Fruit fly (Drosophila melanogaster) whole organism, embryonic: ENCODE results near the gene Glg1.

ENCODE experiments used
- ATbp ChIP-seq: fragments of 200-800 bp; sonication (Bioruptor generic); optimal IDR thresholded peaks from 2 replicates; lab custom pipeline; 2017; ENCODE audit warnings: missing biosample characterization, mild to moderate bottlenecking, missing genetic modification characterization, missing genetic modification reagents
- Adf1 ChIP-seq: fragments of 200-800 bp; sonication (Bioruptor generic); IDR thresholded peaks from 2 replicates; pipeline ENCODE4 v1.3.6; 2022; ENCODE audit warnings: missing biosample characterization, missing genetic modification characterization
- Awh ChIP-seq: fragments of 200-800 bp; sonication (Bioruptor generic); IDR thresholded peaks from 2 replicates; pipeline ENCODE4, ENCODE4 v1.3.6; 2022; ENCODE audit warnings: missing biosample characterization, missing genetic modification characterization
- Blimp-1 ChIP-seq: fragments of 200-800 bp; sonication (Bioruptor generic); optimal IDR thresholded peaks from 3 replicates; lab custom pipeline; 2018; ENCODE audit warnings: missing biosample characterization, missing genetic modification characterization, mild to moderate bottlenecking, moderate library complexity, missing genetic modification reagents
- CG11723 ChIP-seq: fragments of 200-800 bp; sonication (Bioruptor generic); optimal IDR thresholded peaks from 2 replicates; lab custom pipeline; 2017; ENCODE audit warnings: missing biosample characterization, mild to moderate bottlenecking, missing genetic modification characterization
- CG12299 ChIP-seq: fragments of 200-800 bp; sonication (Bioruptor generic); optimal IDR thresholded peaks from 2 replicates; lab custom pipeline; 2018; ENCODE audit warnings: missing biosample characterization, mild to moderate bottlenecking, missing genetic modification characterization
- CG12744 ChIP-seq: fragments of 200-800 bp; sonication (Bioruptor generic); optimal IDR thresholded peaks from 2 replicates; lab custom pipeline; 2016; ENCODE audit warnings: missing biosample characterization, missing genetic modification characterization
- CG15479 ChIP-seq: fragments of 200-800 bp; sonication (Bioruptor generic); optimal IDR thresholded peaks from 3 replicates; lab custom pipeline; 2019; ENCODE audit warnings: missing biosample characterization, mild to moderate bottlenecking, missing genetic modification characterization, moderate library complexity
- CG1792 ChIP-seq: fragments of 200-800 bp; sonication (Bioruptor generic); optimal IDR thresholded peaks from 2 replicates; lab custom pipeline; 2016; ENCODE audit warnings: missing biosample characterization, missing genetic modification characterization
- CG30431 ChIP-seq: fragments of 200-800 bp; sonication (Bioruptor generic); optimal IDR thresholded peaks from 2 replicates; lab custom pipeline; 2017; ENCODE audit warnings: missing biosample characterization, missing genetic modification characterization
- CG31441 ChIP-seq: fragments of 200-800 bp; sonication (Bioruptor generic); IDR thresholded peaks from 2 replicates; pipeline ENCODE4 v1.3.6; 2022; ENCODE audit warnings: missing biosample characterization, missing genetic modification characterization
- CG34224 ChIP-seq: fragments of 200-800 bp; sonication (Bioruptor generic); IDR thresholded peaks from 3 replicates; pipeline ENCODE4 v1.3.6; 2022; ENCODE audit warnings: missing biosample characterization, missing genetic modification characterization; ENCODE audit not compliant: partially characterized antibody
- CG42726 ChIP-seq: fragments of 200-800 bp; sonication (Bioruptor generic); IDR thresholded peaks from 2 replicates; pipeline ENCODE4 v1.3.6; 2022; ENCODE audit warnings: missing biosample characterization, missing genetic modification characterization; ENCODE audit not compliant: partially characterized antibody
- CG4360 ChIP-seq: fragments of 200-800 bp; sonication (Bioruptor generic); IDR thresholded peaks from 2 replicates; pipeline ENCODE4 v1.3.6; 2022; ENCODE audit warnings: missing biosample characterization, missing genetic modification characterization
- CG6765 ChIP-seq: fragments of 200-800 bp; sonication (Bioruptor generic); optimal IDR thresholded peaks from 3 replicates; lab custom pipeline; 2017; ENCODE audit warnings: missing biosample characterization, mild to moderate bottlenecking, missing genetic modification characterization
- CG7839 ChIP-seq: fragments of 200-800 bp; sonication (Bioruptor generic); optimal IDR thresholded peaks from 3 replicates; lab custom pipeline; 2018; ENCODE audit warnings: missing biosample characterization, mild to moderate bottlenecking, missing genetic modification characterization, moderate library complexity
- CTCF ChIP-seq: fragments of 200-800 bp; sonication (Bioruptor generic); optimal IDR thresholded peaks from 2 replicates; lab custom pipeline; 2017; ENCODE audit warnings: missing biosample characterization, mild to moderate bottlenecking, missing genetic modification characterization, moderate library complexity
- CoRest ChIP-seq: fragments of 200-800 bp; sonication (Bioruptor generic); optimal IDR thresholded peaks from 3 replicates; lab custom pipeline; 2018; ENCODE audit warnings: missing biosample characterization, mild to moderate bottlenecking, missing genetic modification characterization, moderate library complexity
- Dbx ChIP-seq: fragments of 200-800 bp; sonication (Bioruptor generic); IDR thresholded peaks from 3 replicates; pipeline ENCODE4 v1.3.6; 2022; ENCODE audit warnings: missing biosample characterization, missing genetic modification characterization
- Dp ChIP-seq: fragments of 200-800 bp; sonication (Bioruptor generic); optimal IDR thresholded peaks from 2 replicates; lab custom pipeline; 2018; ENCODE audit warnings: missing biosample characterization, mild to moderate bottlenecking, missing genetic modification characterization, moderate library complexity
- Lim3 ChIP-seq: fragments of 200-800 bp; sonication (Bioruptor generic); IDR thresholded peaks from 2 replicates; pipeline ENCODE4 v1.3.6; 2022; ENCODE audit warnings: missing biosample characterization, missing genetic modification characterization
- Med ChIP-seq: fragments of 200-800 bp; sonication (Bioruptor generic); peaks from one replicate; lab custom pipeline; 2016; ENCODE audit warnings: missing biosample characterization, missing genetic modification characterization, mild to moderate bottlenecking, inconsistent platforms, moderate library complexity
- Myb ChIP-seq: fragments of 200-800 bp; sonication (Bioruptor generic); optimal IDR thresholded peaks from 2 replicates; lab custom pipeline; 2016; ENCODE audit warnings: missing biosample characterization, missing genetic modification characterization
- NC2α ChIP-seq: fragments of 200-800 bp; sonication (Bioruptor generic); optimal IDR thresholded peaks from 2 replicates; lab custom pipeline; 2016; ENCODE audit warnings: missing biosample characterization, missing genetic modification characterization
- NC2β ChIP-seq: fragments of 200-800 bp; sonication (Bioruptor generic); optimal IDR thresholded peaks from 2 replicates; lab custom pipeline; 2016; ENCODE audit warnings: missing biosample characterization, missing genetic modification characterization
- NFAT ChIP-seq: fragments of 200-800 bp; sonication (Bioruptor generic); IDR thresholded peaks from 2 replicates; pipeline ENCODE4 v1.3.6; 2022; ENCODE audit warnings: missing biosample characterization, missing genetic modification characterization
- Pdp1 ChIP-seq, 2 experiments: fragments of 200-800 bp; sonication (Bioruptor generic); optimal IDR thresholded peaks; 3 replicates each; lab custom pipeline; 2016; ENCODE audit warnings: missing biosample characterization in 2 of 2, missing genetic modification characterization in 2 of 2, mild to moderate bottlenecking in 1 of 2, moderate library complexity in 1 of 2
- Ptx1 ChIP-seq: fragments of 200-800 bp; sonication (Bioruptor generic); IDR thresholded peaks from 2 replicates; pipeline ENCODE4 v1.3.6; 2022; ENCODE audit warnings: missing biosample characterization, missing genetic modification characterization
- btn ChIP-seq: fragments of 200-800 bp; sonication (Bioruptor generic); optimal IDR thresholded peaks from 2 replicates; lab custom pipeline; 2016; ENCODE audit warnings: missing biosample characterization, missing genetic modification characterization
- caup ChIP-seq: fragments of 200-800 bp; sonication (Bioruptor generic); optimal IDR thresholded peaks from 3 replicates; lab custom pipeline; 2017; ENCODE audit warnings: missing biosample characterization, mild to moderate bottlenecking, missing genetic modification characterization, moderate library complexity; ENCODE audit not compliant: severe bottlenecking
- dmrt11E ChIP-seq: fragments of 200-800 bp; sonication (Bioruptor generic); optimal IDR thresholded peaks from 3 replicates; lab custom pipeline; 2018; ENCODE audit warnings: missing biosample characterization, mild to moderate bottlenecking, missing genetic modification characterization, moderate library complexity
- dmrt99B ChIP-seq: fragments of 200-800 bp; sonication (Bioruptor generic); optimal IDR thresholded peaks from 2 replicates; lab custom pipeline; 2018; ENCODE audit warnings: missing biosample characterization, mild to moderate bottlenecking, missing genetic modification characterization, moderate library complexity
- emc ChIP-seq: fragments of 200-800 bp; sonication (Bioruptor generic); optimal IDR thresholded peaks from 2 replicates; lab custom pipeline; 2016; ENCODE audit warnings: missing biosample characterization, missing genetic modification characterization
- fd64A ChIP-seq: fragments of 200-800 bp; sonication (Bioruptor generic); optimal IDR thresholded peaks from 3 replicates; lab custom pipeline; 2018; ENCODE audit warnings: missing biosample characterization, mild to moderate bottlenecking, missing genetic modification characterization
- grn ChIP-seq: fragments of 200-800 bp; sonication (Bioruptor generic); optimal IDR thresholded peaks from 3 replicates; lab custom pipeline; 2017; ENCODE audit warnings: missing biosample characterization, missing genetic modification characterization
- gsb ChIP-seq: fragments of 200-800 bp; sonication (Bioruptor generic); IDR thresholded peaks from 2 replicates; pipeline ENCODE4 v1.3.6; 2022; ENCODE audit warnings: missing biosample characterization, missing genetic modification characterization
- gsb-n ChIP-seq: fragments of 200-800 bp; sonication (Bioruptor generic); optimal IDR thresholded peaks from 3 replicates; lab custom pipeline; 2018; ENCODE audit warnings: missing biosample characterization, mild to moderate bottlenecking, missing genetic modification characterization
- inv ChIP-seq: fragments of 200-800 bp; sonication (Bioruptor generic); IDR thresholded peaks from 2 replicates; pipeline ENCODE4 v1.3.6; 2022; ENCODE audit warnings: missing biosample characterization, missing genetic modification characterization; ENCODE audit not compliant: partially characterized antibody
- kni ChIP-seq: fragments of 200-800 bp; sonication (Bioruptor generic); optimal IDR thresholded peaks from 3 replicates; lab custom pipeline; 2017; ENCODE audit warnings: mild to moderate bottlenecking, missing biosample characterization, missing genetic modification reagents, missing genetic modification characterization
- lilli ChIP-seq: fragments of 200-800 bp; sonication (Bioruptor generic); optimal IDR thresholded peaks from 3 replicates; lab custom pipeline; 2016; ENCODE audit warnings: missing biosample characterization, missing genetic modification characterization
- nerfin-1 ChIP-seq: fragments of 200-800 bp; sonication (Bioruptor generic); optimal IDR thresholded peaks from 3 replicates; lab custom pipeline; 2019; ENCODE audit warnings: missing biosample characterization, mild to moderate bottlenecking, missing genetic modification characterization, moderate library complexity
- nmo ChIP-seq: fragments of 200-800 bp; sonication (Bioruptor generic); optimal IDR thresholded peaks from 2 replicates; lab custom pipeline; 2018; ENCODE audit warnings: missing biosample characterization, mild to moderate bottlenecking, missing genetic modification characterization, moderate library complexity
- run ChIP-seq: fragments of 200-800 bp; sonication (Bioruptor generic); optimal IDR thresholded peaks from 3 replicates; lab custom pipeline; 2018; ENCODE audit warnings: missing biosample characterization, mild to moderate bottlenecking, missing genetic modification characterization
- so ChIP-seq: fragments of 200-800 bp; sonication (Bioruptor generic); IDR thresholded peaks from 3 replicates; pipeline ENCODE4 v1.3.6; 2022; ENCODE audit warnings: missing biosample characterization, missing genetic modification characterization
- tll ChIP-seq, 2 experiments: fragments of 200-800 bp in 1 of 2; fragments of >200 bp in 1 of 2; sonication (Bioruptor generic) in 1 of 2; optimal IDR thresholded peaks; 2 replicates each; lab custom pipeline; 2017 to 2019; ENCODE audit warnings: missing biosample characterization in 2 of 2, missing genetic modification characterization in 2 of 2, mild to moderate bottlenecking in 1 of 2, moderate library complexity in 1 of 2
- trh ChIP-seq: fragments of 200-800 bp; sonication (Bioruptor generic); optimal IDR thresholded peaks from 2 replicates; lab custom pipeline; 2016; ENCODE audit warnings: missing biosample characterization, missing genetic modification characterization
- vvl ChIP-seq: fragments of 200-800 bp; sonication (Bioruptor generic); IDR thresholded peaks from 2 replicates; pipeline ENCODE4 v1.3.6; 2022; ENCODE audit warnings: missing biosample characterization, missing genetic modification characterization
- zen ChIP-seq: fragments of 200-800 bp; sonication (Bioruptor generic); optimal IDR thresholded peaks from 3 replicates; lab custom pipeline; 2018; ENCODE audit warnings: missing biosample characterization, mild to moderate bottlenecking, missing genetic modification characterization, moderate library complexity

Gene Glg1

DNA sequence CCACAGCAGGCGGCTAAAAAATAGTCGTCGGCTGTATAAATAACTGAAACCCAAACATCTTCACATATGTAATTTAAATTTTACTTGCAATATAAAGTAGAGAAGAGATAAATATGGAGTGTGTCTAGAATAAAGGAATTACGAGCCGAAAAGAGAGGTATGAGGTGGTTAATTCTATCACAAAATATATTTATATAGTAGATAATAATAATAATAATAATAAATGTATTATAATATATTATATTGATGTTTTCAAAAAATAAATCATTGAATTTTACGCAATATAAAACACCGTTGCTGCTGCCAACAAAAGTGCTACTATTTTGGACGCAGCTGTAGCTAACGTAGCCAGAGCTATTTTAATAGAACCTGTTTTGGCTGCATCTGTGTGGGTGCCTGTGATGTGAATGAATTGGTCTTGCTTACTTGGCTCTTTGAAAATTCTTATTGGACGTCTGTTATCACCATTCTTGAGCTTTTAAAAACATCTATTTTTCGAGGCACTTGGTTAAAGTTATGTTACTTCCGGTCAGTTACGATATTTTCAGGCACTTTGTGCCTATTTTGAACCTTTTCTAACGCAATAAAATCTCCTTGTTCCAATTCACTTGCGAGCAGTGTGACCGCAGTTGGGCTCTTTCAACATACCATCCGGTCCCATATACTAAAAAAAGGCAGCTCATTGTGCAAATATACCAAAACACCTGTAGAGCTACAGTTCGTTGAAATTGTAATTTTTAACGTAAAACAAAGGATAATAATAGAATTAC is 10.3 kb downstream of the Glg1 start, which contains the start of gene Hr78 (continued):
- TF ChIP-seq NC2α (no peak), dmrt99B (tag; lab: Kevin White, UChicago) (peak; percentile 90), CG34224 (GFP tag; lab: Robert Waterston, UW) (0 out of 3 replicates have a peak, but pooled peaks have one; percentile 35), nerfin-1 (tag; lab: Kevin White, UChicago) (peak; percentile 70), CoRest (tag; lab: Kevin White, UChicago) (peak; percentile 89), kni (GFP tag; lab: Kevin White, UChicago) (peak; percentile 3), CG1792 (GFP tag; lab: Kevin White, UChicago) (no peak), Pdp1 (GFP tag; optimal IDR thresholded peaks at IDR 0.05; lab: Kevin White, UChicago) (peak in 1 of 2 experiments; percentile 20), emc (GFP tag; lab: Kevin White, UChicago) (no peak), Ptx1 (peak; percentile 72), Med (GFP tag; lab: Kevin White, UChicago) (peak; percentile 65), Dp (GFP tag; lab: Kevin White, UChicago) (no peak), Blimp-1 (GFP tag; lab: Kevin White, UChicago) (peak; percentile 76), CG31441 (GFP tag; lab: Robert Waterston, UW) (peak; percentile 89), NFAT (GFP tag; lab: Robert Waterston, UW) (no peak; the same call in 1 of the 2 replicates), Lim3 (GFP tag; lab: Robert Waterston, UW) (peak; percentile 28; the same call in 1 of the 2 replicates), CG15479 (peak; percentile 32), dmrt11E (tag; lab: Kevin White, UChicago) (peak; percentile 73), inv (GFP tag; lab: Robert Waterston, UW) (no peak), CG30431 (GFP tag; lab: Kevin White, UChicago) (peak; percentile 63), lilli (GFP tag; lab: Kevin White, UChicago) (peak; percentile 3), Myb (GFP tag; lab: Kevin White, UChicago) (peak; percentile 9), CG12744 (GFP tag; lab: Kevin White, UChicago) (no peak), btn (GFP tag; lab: Kevin White, UChicago) (no peak), NC2β (GFP tag; lab: Kevin White, UChicago) (no peak), CG6765 (peak; percentile 90), trh (GFP tag; lab: Kevin White, UChicago) (peak; percentile 16), gsb-n (tag; lab: Kevin White, UChicago) (peak; percentile 79), grn (GFP tag; lab: Kevin White, UChicago) (no peak), fd64A (GFP tag; lab: Kevin White, UChicago) (peak; percentile 14), CG12299 (peak; percentile 71), ATbp (GFP tag; lab: Kevin White, UChicago) (peak; percentile 79), CG7839 (tag; lab: Kevin White, UChicago) (peak; percentile 89), CTCF (GFP tag; lab: Kevin White, UChicago) (no peak), run (tag; lab: Kevin White, UChicago) (peak; percentile 78), zen (tag; lab: Kevin White, UChicago) (peak; percentile 65), caup (peak; percentile 86), Dbx (GFP tag; lab: Robert Waterston, UW) (peak; percentile 39; the same call in 1 of the 3 replicates), Awh (peak; percentile 56; the same call in 1 of the 2 replicates), CG4360 (GFP tag; lab: Robert Waterston, UW) (peak; percentile 41), nmo (GFP tag; lab: Kevin White, UChicago) (peak; percentile 84), tll (GFP tag; optimal IDR thresholded peaks at IDR 0.05; lab: Kevin White, UChicago) (no peak), so (GFP tag; lab: Robert Waterston, UW) (0 out of 3 replicates have a peak, but pooled peaks have one; percentile 54), vvl (GFP tag; lab: Robert Waterston, UW) (peak; percentile 88), Adf1 (GFP tag; lab: Robert Waterston, UW) (no peak; the same call in 1 of the 2 replicates), CG11723 (GFP tag; lab: Kevin White, UChicago) (peak; percentile 63), gsb (GFP tag; lab: Robert Waterston, UW) (0 out of 2 replicates have a peak, but pooled peaks have one; percentile 45), CG42726 (GFP tag; lab: Robert Waterston, UW) (peak; percentile 46; the same call in 1 of the 2 replicates)
